Worm (Caenorhabditis elegans) whole organism, late embryonic: ENCODE measurements around the gene T20D4.11.

Source experiments
- C08G9.2 ChIP-seq: sonication (generic microtip); optimal IDR thresholded peaks from 2 replicates; lab custom pipeline; 2016; ENCODE audit warnings: mild to moderate bottlenecking, missing genetic modification characterization, moderate library complexity, missing compliant biosample characterization
- T23F11.4 ChIP-seq: fragments of 200-800 bp; sonication (Bioruptor generic); optimal IDR thresholded peaks from 2 replicates; lab custom pipeline; 2018; ENCODE audit warnings: mild to moderate bottlenecking, missing genetic modification characterization, missing compliant biosample characterization
- Y22D7AL.16 ChIP-seq: sonication (generic microtip); optimal IDR thresholded peaks from 2 replicates; lab custom pipeline; 2016; ENCODE audit warnings: missing genetic modification characterization, missing compliant biosample characterization
- ama-1 ChIP-seq: fragments of 150-350 bp; optimal IDR thresholded peaks from 2 replicates; lab custom pipeline; 2014
- ceh-14 ChIP-seq: sonication (generic microtip); optimal IDR thresholded peaks from 2 replicates; lab custom pipeline; 2016; ENCODE audit warnings: missing genotype, missing genetic modification characterization, missing compliant biosample characterization
- ceh-19 ChIP-seq: fragments of 200-800 bp; sonication (Bioruptor generic); optimal IDR thresholded peaks from 2 replicates; lab custom pipeline; 2018; ENCODE audit warnings: mild to moderate bottlenecking, missing genetic modification characterization, missing compliant biosample characterization
- ceh-22 ChIP-seq: sonication (generic microtip); optimal IDR thresholded peaks from 2 replicates; lab custom pipeline; 2017; ENCODE audit warnings: missing biosample characterization, missing genetic modification characterization
- ceh-24 ChIP-seq: sonication (generic microtip); optimal IDR thresholded peaks from 2 replicates; lab custom pipeline; 2016; ENCODE audit warnings: mild to moderate bottlenecking, missing genetic modification characterization, missing compliant biosample characterization
- ceh-31 ChIP-seq: sonication (generic microtip); optimal IDR thresholded peaks from 2 replicates; lab custom pipeline; 2016; ENCODE audit warnings: missing genetic modification characterization, missing compliant biosample characterization
- ceh-34 ChIP-seq: sonication (generic microtip); optimal IDR thresholded peaks from 2 replicates; lab custom pipeline; 2016; ENCODE audit warnings: mild to moderate bottlenecking, missing genetic modification characterization, missing compliant biosample characterization
- ceh-45 ChIP-seq: fragments of 200-800 bp; sonication (Bioruptor generic); IDR thresholded peaks from 2 replicates; pipeline ENCODE4 v1.3.6; 2022; ENCODE audit warnings: missing genetic modification reagents, missing genetic modification characterization, missing compliant biosample characterization
- dmd-4 ChIP-seq: sonication (generic microtip); optimal IDR thresholded peaks from 2 replicates; lab custom pipeline; 2016; ENCODE audit warnings: borderline replicate concordance, missing genetic modification characterization, missing compliant biosample characterization
- dve-1 ChIP-seq: sonication (generic microtip); optimal IDR thresholded peaks from 2 replicates; lab custom pipeline; 2017; ENCODE audit warnings: antibody characterized with exemption, mild to moderate bottlenecking, missing genetic modification characterization, missing compliant biosample characterization
- elt-2 ChIP-seq: sonication (generic microtip); optimal IDR thresholded peaks from 2 replicates; lab custom pipeline; 2016; ENCODE audit warnings: missing genetic modification reagents, missing genetic modification characterization, missing compliant biosample characterization
- elt-4 ChIP-seq: sonication (generic microtip); optimal IDR thresholded peaks from 2 replicates; lab custom pipeline; 2016; ENCODE audit warnings: missing genetic modification characterization, missing compliant biosample characterization
- ets-4 ChIP-seq: sonication (generic microtip); optimal IDR thresholded peaks from 2 replicates; lab custom pipeline; 2016; ENCODE audit warnings: missing genetic modification characterization, missing compliant biosample characterization
- eyg-1 ChIP-seq: sonication (generic microtip); optimal IDR thresholded peaks from 2 replicates; lab custom pipeline; 2016; ENCODE audit warnings: missing genotype, missing genetic modification characterization, missing compliant biosample characterization
- fkh-6 ChIP-seq: sonication (generic microtip); optimal IDR thresholded peaks from 2 replicates; lab custom pipeline; 2016; ENCODE audit warnings: missing genetic modification characterization, missing compliant biosample characterization
- gmeb-2 ChIP-seq: sonication (generic microtip); optimal IDR thresholded peaks from 2 replicates; lab custom pipeline; 2016; ENCODE audit warnings: missing genetic modification characterization, inconsistent platforms, missing compliant biosample characterization
- hlh-13 ChIP-seq: fragments of 200-800 bp; sonication (Bioruptor generic); optimal IDR thresholded peaks from 2 replicates; lab custom pipeline; 2018; ENCODE audit warnings: mild to moderate bottlenecking, missing genetic modification characterization, missing compliant biosample characterization
- hlh-6 ChIP-seq: sonication (generic microtip); optimal IDR thresholded peaks from 2 replicates; lab custom pipeline; 2016; ENCODE audit warnings: missing genotype, missing genetic modification characterization, missing compliant biosample characterization
- lim-6 ChIP-seq: sonication (generic microtip); optimal IDR thresholded peaks from 2 replicates; lab custom pipeline; 2016; ENCODE audit warnings: missing genetic modification characterization, missing compliant biosample characterization
- mec-3 ChIP-seq: sonication (generic microtip); optimal IDR thresholded peaks from 2 replicates; lab custom pipeline; 2016; ENCODE audit warnings: borderline replicate concordance, missing genetic modification characterization, missing compliant biosample characterization
- nhr-11 ChIP-seq: fragments of 150-350 bp; optimal IDR thresholded peaks from 2 replicates; lab custom pipeline; 2014; ENCODE audit warnings: missing biosample characterization, missing genetic modification characterization
- npax-4 ChIP-seq: sonication (generic microtip); optimal IDR thresholded peaks from 2 replicates; lab custom pipeline; 2016; ENCODE audit warnings: missing genetic modification characterization, missing compliant biosample characterization
- odd-2 ChIP-seq: sonication (generic microtip); optimal IDR thresholded peaks from 2 replicates; lab custom pipeline; 2017; ENCODE audit warnings: antibody characterized with exemption, mild to moderate bottlenecking, missing genetic modification characterization, missing compliant biosample characterization
- pat-9 ChIP-seq: fragments of 200-800 bp; sonication (Bioruptor generic); optimal IDR thresholded peaks from 2 replicates; lab custom pipeline; 2018; ENCODE audit warnings: mild to moderate bottlenecking, missing genetic modification characterization, moderate library complexity, missing compliant biosample characterization
- pax-1 ChIP-seq: fragments of 150-350 bp; optimal IDR thresholded peaks from 2 replicates; lab custom pipeline; 2014; ENCODE audit warnings: missing biosample characterization, missing genetic modification characterization
- pha-2 ChIP-seq: sonication (generic microtip); optimal IDR thresholded peaks from 2 replicates; lab custom pipeline; 2017; ENCODE audit warnings: mild to moderate bottlenecking, missing genetic modification characterization, missing compliant biosample characterization
- pha-4 ChIP-seq: fragments of 150-350 bp; optimal IDR thresholded peaks from 2 replicates; lab custom pipeline; 2018; ENCODE audit warnings: missing biosample characterization, missing genetic modification reagents, missing genetic modification characterization
- pros-1 ChIP-seq: fragments of 150-350 bp; optimal IDR thresholded peaks from 2 replicates; lab custom pipeline; 2014; ENCODE audit warnings: missing biosample characterization, missing genetic modification reagents, missing genetic modification characterization
- rnt-1 ChIP-seq: sonication (generic microtip); optimal IDR thresholded peaks from 2 replicates; lab custom pipeline; 2016; ENCODE audit warnings: missing genetic modification characterization, missing compliant biosample characterization
- sdc-2 ChIP-seq: sonication (generic microtip); optimal IDR thresholded peaks from 2 replicates; lab custom pipeline; 2016; ENCODE audit warnings: missing genotype, missing genetic modification characterization, missing compliant biosample characterization
- sox-2 ChIP-seq: fragments of 200-800 bp; sonication (Bioruptor generic); IDR thresholded peaks from 2 replicates; pipeline ENCODE4 v1.3.6; 2022; ENCODE audit warnings: missing genetic modification reagents, missing genetic modification characterization, missing compliant biosample characterization
- syd-9 ChIP-seq: sonication (generic microtip); optimal IDR thresholded peaks from 2 replicates; lab custom pipeline; 2016; ENCODE audit warnings: mild to moderate bottlenecking, missing genetic modification characterization, moderate library complexity, missing compliant biosample characterization
- tbx-7 ChIP-seq: sonication (generic microtip); optimal IDR thresholded peaks from 2 replicates; lab custom pipeline; 2016; ENCODE audit warnings: missing genotype, missing genetic modification characterization, missing compliant biosample characterization
- ttx-3 ChIP-seq: sonication (generic microtip); optimal IDR thresholded peaks from 2 replicates; lab custom pipeline; 2016; ENCODE audit warnings: missing genetic modification reagents, missing genetic modification characterization, missing compliant biosample characterization
- unc-42 ChIP-seq: sonication (generic microtip); optimal IDR thresholded peaks from 2 replicates; lab custom pipeline; 2016; ENCODE audit warnings: missing genotype, missing genetic modification characterization, missing compliant biosample characterization
- zip-5 ChIP-seq: sonication (generic microtip); optimal IDR thresholded peaks from 2 replicates; lab custom pipeline; 2016; ENCODE audit warnings: missing genetic modification characterization, missing compliant biosample characterization

The T20D4.11 gene

DNA sequence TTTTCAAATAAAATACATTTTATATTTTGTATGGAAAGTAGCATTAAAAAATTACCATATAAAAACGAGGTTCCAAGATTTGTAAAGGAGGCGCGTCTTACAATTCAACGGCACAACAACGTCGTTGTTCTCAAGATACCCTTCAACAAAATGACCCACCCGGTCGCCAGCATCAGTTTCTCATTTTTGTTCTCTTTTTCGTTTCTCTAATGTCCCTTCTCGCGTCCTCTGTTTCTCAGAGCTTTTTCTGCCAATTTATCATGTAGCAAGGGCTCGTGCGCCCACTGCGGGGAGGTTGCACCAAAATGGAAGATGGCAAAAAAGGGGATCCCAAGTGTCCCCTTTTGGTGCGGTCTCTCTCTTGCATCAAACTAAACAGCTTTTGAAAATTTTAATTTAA lies 11.0 kb downstream of the T20D4.11 start:
- TF ChIP-seq sdc-2 (tag; lab: Kevin White, UChicago) (no peak), dmd-4 (tag; lab: Kevin White, UChicago) (no peak), zip-5 (tag; lab: Kevin White, UChicago) (no peak)

DNA sequence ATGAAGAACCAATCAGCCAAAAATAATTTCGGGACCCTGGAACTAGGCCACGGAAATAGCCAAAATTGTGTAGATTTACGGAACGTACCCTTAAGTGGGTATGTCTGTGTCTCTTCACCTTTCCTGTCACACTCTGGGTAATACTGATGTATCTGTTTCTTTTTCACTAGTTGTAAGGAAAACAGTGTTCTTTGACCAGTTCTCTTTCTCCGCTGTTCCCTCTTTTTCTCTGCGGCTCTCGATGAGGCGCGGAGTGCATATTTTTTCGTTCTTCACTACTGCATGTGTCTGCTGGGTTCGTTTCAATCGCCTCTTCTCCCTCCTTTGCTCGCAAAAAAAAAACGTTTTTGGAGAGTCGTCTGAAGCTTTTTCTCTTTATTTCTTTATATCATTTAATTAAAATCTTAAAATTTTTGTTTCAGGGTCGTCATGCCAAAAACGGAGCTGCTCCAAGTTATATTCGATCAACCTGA lies 11.6 kb downstream of the T20D4.11 start, which contains the start of gene arrd-22:
Gene arrd-22, plus strand, starts transcription at position 423 of the 473 bp plus-strand sequence.
- TF ChIP-seq dmd-4 (tag; lab: Kevin White, UChicago) (no peak), ceh-19 (GFP tag; lab: Kevin White, UChicago) (no peak), gmeb-2 (tag; lab: Kevin White, UChicago) (no peak), ets-4 (no peak), syd-9 (tag; lab: Kevin White, UChicago) (no peak), ttx-3 (tag; lab: Kevin White, UChicago) (no peak), rnt-1 (tag; lab: Kevin White, UChicago) (no peak), pax-1 (tag; lab: Kevin White, UChicago) (no peak), ceh-45 (GFP tag; lab: Robert Waterston, UW) (no peak), npax-4 (tag; lab: Kevin White, UChicago) (no peak), ceh-31 (no peak), pros-1 (tag; lab: Kevin White, UChicago) (no peak), Y22D7AL.16 (tag; lab: Kevin White, UChicago) (no peak), elt-4 (tag; lab: Kevin White, UChicago) (no peak), pha-4 (tag; lab: Kevin White, UChicago) (no peak), hlh-6 (tag; lab: Kevin White, UChicago) (no peak)

DNA sequence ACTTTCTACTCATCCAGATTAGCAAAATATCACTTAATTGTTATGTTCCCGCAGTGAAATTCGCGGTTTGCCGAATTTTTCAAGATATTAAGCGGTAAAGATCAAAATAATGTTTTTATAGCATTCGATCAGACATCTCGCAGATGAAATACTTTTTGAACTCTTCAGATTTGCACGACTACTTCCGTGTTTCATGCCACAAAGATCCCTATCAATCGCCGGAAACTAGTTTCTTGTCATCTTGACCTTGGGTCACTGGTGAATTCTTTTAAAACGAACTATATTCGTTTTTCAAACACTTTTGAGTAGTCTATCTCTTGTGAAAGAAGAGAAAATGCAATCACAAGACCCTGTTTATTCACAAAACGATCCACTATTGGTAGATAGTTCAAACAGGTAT lies 14.5 kb downstream of the T20D4.11 start, which contains the start of gene txt-11:
Gene txt-11, plus strand, starts transcription at position 301 of the 400 bp plus-strand sequence.
- TF ChIP-seq T23F11.4, result no peak
- no peak for TF ChIP-seq pat-9 (tag; lab: Kevin White, UChicago)
- no peak for TF ChIP-seq ceh-22
- TF ChIP-seq dve-1 (tag; lab: Kevin White, UChicago), result no peak
- TF ChIP-seq unc-42 (tag; lab: Kevin White, UChicago), result no peak
- TF ChIP-seq hlh-13 (GFP tag; lab: Kevin White, UChicago), result no peak
- no peak for TF ChIP-seq sox-2
- TF ChIP-seq tbx-7 (tag; lab: Kevin White, UChicago), result no peak
- TF ChIP-seq npax-4 (tag; lab: Kevin White, UChicago), result no peak
- TF ChIP-seq ceh-14 (tag; lab: Kevin White, UChicago), result no peak
- TF ChIP-seq hlh-6 (tag; lab: Kevin White, UChicago), result no peak

DNA sequence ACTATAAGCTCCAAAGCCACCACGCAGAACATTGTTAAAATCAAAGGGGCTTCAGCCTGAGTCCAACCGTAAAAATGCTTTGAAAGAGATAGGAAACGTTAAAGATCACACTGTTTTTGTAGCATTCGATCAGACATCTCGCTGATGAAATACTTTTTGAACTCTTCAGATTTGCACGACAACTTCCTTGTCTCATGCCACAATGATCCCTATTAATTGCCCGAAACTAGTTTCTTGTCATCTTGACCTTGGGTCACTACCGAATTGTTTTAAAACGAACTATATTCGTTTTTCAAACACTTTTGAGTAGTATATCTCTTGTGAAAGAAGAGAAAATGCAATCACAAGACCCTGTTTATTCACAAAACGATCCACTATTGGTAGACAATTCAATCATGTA lies 19.4 kb downstream of the T20D4.11 start, which contains the start of gene T20D4.3:
Gene T20D4.3, plus strand, starts transcription at position 301 of the 400 bp plus-strand sequence.
- TF ChIP-seq C08G9.2 (tag; lab: Kevin White, UChicago) (no peak), pha-4 (tag; lab: Kevin White, UChicago) (no peak), nhr-11 (no peak), pat-9 (tag; lab: Kevin White, UChicago) (no peak), fkh-6 (no peak), elt-4 (tag; lab: Kevin White, UChicago) (no peak), dve-1 (tag; lab: Kevin White, UChicago) (no peak), unc-42 (tag; lab: Kevin White, UChicago) (no peak), ceh-24 (no peak), ceh-31 (no peak)
- TF ChIP-seq, all 69 proteins: peak for 0

DNA sequence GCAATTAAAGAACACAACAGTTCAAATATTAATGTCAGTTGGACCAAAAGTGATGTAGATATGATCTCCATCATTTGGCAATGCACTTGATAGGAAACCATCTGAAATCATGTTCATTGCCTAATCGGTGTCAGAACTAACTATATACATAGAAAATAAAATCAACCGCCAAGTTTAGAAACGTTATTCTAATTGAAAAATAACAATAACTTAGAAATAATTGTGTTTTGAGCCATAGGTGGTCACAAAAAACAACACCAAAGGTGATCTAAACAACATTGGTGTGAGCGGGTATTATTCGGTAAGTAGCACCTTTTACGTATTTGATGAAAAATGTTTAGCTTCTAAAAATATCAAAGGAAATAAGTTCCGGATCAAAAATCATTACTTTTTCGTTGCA lies 25.9 kb downstream of the T20D4.11 start, which contains the start of gene srab-21:
Gene srab-21, minus strand, starts transcription at position 101 of the 400 bp plus-strand sequence.
- no peak for TF ChIP-seq ceh-14 (tag; lab: Kevin White, UChicago)

DNA sequence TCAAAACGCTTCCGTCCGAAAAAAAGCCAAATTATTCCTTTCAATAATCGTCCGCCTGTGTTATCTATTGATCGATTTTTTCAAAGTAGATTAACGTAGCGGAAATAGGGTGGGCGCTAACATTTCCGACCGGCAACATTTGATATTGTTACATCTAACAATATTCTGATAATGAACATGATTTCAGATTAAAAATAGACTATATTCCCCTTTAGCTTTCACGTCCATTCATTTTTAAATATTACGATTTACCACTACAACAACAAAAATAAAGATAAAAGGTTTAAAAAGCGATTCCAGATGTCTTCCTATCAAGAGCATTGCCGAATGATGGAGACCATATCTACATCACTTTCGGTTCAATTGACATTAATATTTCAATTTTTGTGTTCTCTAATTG lies 27.6 kb downstream of the T20D4.11 start, which contains the start of gene srab-22:
Gene srab-22, plus strand, starts transcription at position 301 of the 400 bp plus-strand sequence.
- TF ChIP-seq pha-2 (tag; lab: Kevin White, UChicago) (no peak), ceh-34 (tag; lab: Kevin White, UChicago) (no peak), elt-2 (tag; lab: Kevin White, UChicago) (no peak), eyg-1 (tag; lab: Kevin White, UChicago) (no peak), mec-3 (tag; lab: Kevin White, UChicago) (no peak), ama-1 (lab: Kevin White, UChicago) (no peak), gmeb-2 (tag; lab: Kevin White, UChicago) (no peak), pros-1 (tag; lab: Kevin White, UChicago) (no peak), hlh-13 (GFP tag; lab: Kevin White, UChicago) (no peak), lim-6 (tag; lab: Kevin White, UChicago) (no peak), rnt-1 (tag; lab: Kevin White, UChicago) (no peak), odd-2 (tag; lab: Kevin White, UChicago) (no peak)
